Fruit fly (Drosophila melanogaster) Kc167 (cell line): Measurements from ENCODE around the gene rhea.

Source experiments
- Myc ChIP-seq: fragments of >200 bp; optimal IDR thresholded peaks from 2 replicates; lab custom pipeline; 2017; ENCODE audit warnings: missing external identifiers
- h ChIP-seq: fragments of >200 bp; optimal IDR thresholded peaks from 3 replicates; lab custom pipeline; 2018; ENCODE audit warnings: missing external identifiers
- insv ChIP-seq: fragments of >200 bp; optimal IDR thresholded peaks from 3 replicates; lab custom pipeline; 2018; ENCODE audit warnings: missing external identifiers
- psq ChIP-seq: fragments of >200 bp; optimal IDR thresholded peaks from 2 replicates; lab custom pipeline; 2017; ENCODE audit warnings: missing external identifiers

dm6 chr3L:8547104-8547523 is 2.3 kb downstream of the rhea start:
- no peak for TF ChIP-seq insv (lab: Kevin White, UChicago)
- no peak for TF ChIP-seq Myc
- TF ChIP-seq h = no peak
- no peak for TF ChIP-seq psq (lab: Kevin White, UChicago)
